Worm (Caenorhabditis elegans): Measurements from ENCODE around the gene K06H6.4.

Gene K06H6.4

ce11 chrV:578977-579376, at the start of gene K06H6.4:
Gene K06H6.4 (plus strand): TSS chrV:579277.
- no peak for TF ChIP-seq unc-62 (GFP tag; optimal IDR thresholded peaks at IDR 0.05)

ce11 chrV:532046-532445, 47.0 kb upstream of the K06H6.4 start, which contains the start of gene nhr-58:
Gene nhr-58 (plus strand): TSS chrV:532259.
- TF ChIP-seq unc-62 (GFP tag; optimal IDR thresholded peaks at IDR 0.05): no peak

- no peak for TF ChIP-seq unc-62 (GFP tag; optimal IDR thresholded peaks at IDR 0.05)
Measured at ce11 chrV:534176-534575, 44.9 kb upstream of the K06H6.4 start, which contains the start of gene nhr-132. Gene nhr-132 (plus strand): TSS chrV:534446.

- TF ChIP-seq unc-62 (GFP tag; optimal IDR thresholded peaks at IDR 0.05): no peak
Measured at ce11 chrV:536571-536970, 42.5 kb upstream of the K06H6.4 start, which contains the start of gene C14C6.5. Gene C14C6.5 (plus strand): TSS chrV:536628.

DNA sequence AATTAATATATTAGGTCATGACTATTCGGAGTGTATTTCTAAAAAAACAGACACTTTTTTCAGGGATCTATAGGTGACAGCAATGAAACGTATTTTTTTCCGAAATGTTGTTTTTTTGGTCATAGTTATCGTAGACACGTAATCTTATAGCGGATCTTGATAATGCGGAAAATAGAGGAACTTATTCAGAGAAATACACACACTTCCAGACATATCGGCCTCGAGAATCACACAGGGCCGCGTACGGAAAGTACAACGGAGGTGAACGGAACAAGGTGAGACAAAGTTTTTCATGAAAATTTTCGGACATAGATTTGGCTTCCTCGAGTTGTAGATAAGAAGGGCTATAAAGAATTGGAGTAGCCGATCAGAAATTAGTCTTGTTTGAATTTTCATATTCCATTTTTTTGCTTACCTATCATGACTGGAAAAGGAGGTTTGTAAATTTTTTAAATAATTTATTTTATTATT, 40.0 kb upstream of the K06H6.4 start, which contains the start of gene nhr-155:
nhr-155 (plus strand) TSS at position 421 of the 471 bp plus-strand sequence.
- TF ChIP-seq unc-62 (GFP tag; optimal IDR thresholded peaks at IDR 0.05): no peak

DNA sequence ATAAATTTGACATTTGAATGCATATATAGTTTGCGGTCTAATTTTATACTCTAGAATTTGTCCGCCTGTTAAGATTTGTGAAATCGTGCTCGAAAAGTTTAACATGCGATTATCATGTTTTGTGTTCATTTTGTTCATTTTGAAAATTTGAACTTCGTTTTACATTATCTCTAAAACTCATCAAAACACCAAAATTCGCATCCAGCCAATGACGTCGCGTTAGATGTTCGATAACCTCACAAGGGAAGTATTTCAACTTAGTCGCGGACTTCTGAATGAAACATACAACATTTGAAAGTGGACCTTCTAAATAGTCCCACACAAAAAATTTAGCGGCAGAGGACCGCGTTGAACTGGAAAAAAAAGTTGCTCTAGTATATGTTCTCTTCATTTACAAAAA, 37.6 kb upstream of the K06H6.4 start:
- TF ChIP-seq unc-62 (GFP tag; optimal IDR thresholded peaks at IDR 0.05): no peak

ce11 chrV:543169-543568, 35.9 kb upstream of the K06H6.4 start, which contains the start of gene C14C6.3:
Gene C14C6.3 (plus strand): TSS chrV:543469.
- TF ChIP-seq unc-62 (GFP tag; optimal IDR thresholded peaks at IDR 0.05): no peak

ce11 chrV:547980-548379, 31.1 kb upstream of the K06H6.4 start, which contains the start of gene C14C6.6:
Gene C14C6.6 (minus strand): TSS chrV:548080.
- TF ChIP-seq unc-62 (GFP tag; optimal IDR thresholded peaks at IDR 0.05): no peak

DNA sequence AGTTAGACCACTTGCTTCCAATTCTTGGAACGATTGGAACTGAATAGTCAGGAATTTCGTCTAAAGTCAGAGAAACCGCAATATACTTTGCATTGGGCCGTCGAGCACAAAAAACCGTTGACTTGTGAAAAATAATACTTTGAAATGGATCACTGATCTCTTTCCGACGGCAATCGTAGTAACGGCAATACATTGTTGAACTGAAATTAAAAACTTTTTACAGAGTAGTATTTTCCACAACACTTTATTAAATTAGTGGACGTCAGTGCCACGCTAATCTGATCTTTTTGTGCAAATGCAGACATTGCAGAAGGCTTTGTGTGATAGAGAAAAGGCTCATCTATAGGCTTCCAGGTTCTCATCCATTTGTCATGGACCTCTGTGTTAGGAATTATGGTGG, 26.7 kb upstream of the K06H6.4 start:
- TF ChIP-seq unc-62 (GFP tag; optimal IDR thresholded peaks at IDR 0.05): no peak

ce11 chrV:553067-553466, 26.0 kb upstream of the K06H6.4 start, which contains the start of gene C14C6.8:
Gene C14C6.8 (minus strand): TSS chrV:553167.
- no peak for TF ChIP-seq unc-62 (GFP tag; optimal IDR thresholded peaks at IDR 0.05)

DNA sequence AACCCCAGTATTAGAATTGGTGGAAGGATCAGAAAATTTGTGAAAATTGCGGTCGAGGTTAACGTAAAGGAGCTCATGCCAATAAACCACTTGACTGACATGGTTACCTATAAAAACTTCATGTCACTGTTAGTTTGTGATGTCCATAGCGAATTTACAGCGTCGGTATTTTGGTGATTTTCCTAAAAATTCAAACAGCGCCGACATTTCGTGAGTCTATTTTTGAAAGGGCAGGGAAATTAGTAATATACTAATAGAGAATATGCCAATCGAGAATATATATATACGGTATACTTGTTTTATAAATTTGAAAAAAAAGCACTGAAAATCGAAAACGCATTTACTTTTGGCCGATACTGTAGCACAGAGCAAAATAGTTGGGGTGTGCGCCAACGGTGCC, 23.0 kb upstream of the K06H6.4 start, which contains the start of gene srx-8:
srx-8 (minus strand) TSS at position 101 of the 400 bp plus-strand sequence.
- no peak for TF ChIP-seq unc-62 (GFP tag; optimal IDR thresholded peaks at IDR 0.05)

DNA sequence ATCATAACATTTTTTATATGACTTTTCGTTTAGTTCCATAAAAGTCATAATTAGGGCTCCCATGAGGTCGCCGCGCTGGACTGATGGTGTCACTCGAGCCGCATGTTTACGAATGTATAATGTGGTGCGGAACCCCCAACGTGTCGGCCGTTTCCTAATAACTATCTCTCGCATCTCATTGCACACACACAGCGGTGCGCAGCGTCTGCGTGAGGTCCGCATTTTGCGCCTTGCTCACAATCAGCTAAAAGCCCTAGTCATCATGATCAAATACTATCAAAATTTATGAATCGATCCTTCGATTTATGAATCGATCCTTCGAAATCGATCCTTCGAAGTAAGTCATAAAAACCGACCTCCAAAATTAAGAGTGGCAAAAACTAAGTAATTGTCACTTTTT, 19.1 kb upstream of the K06H6.4 start, which contains the start of gene srx-7:
srx-7 (plus strand) TSS at position 256 of the 400 bp plus-strand sequence.
- TF ChIP-seq unc-62 (GFP tag; optimal IDR thresholded peaks at IDR 0.05): no peak

- no peak for TF ChIP-seq unc-62 (GFP tag; optimal IDR thresholded peaks at IDR 0.05)
Measured at ce11 chrV:562834-563233, 16.2 kb upstream of the K06H6.4 start, which contains the start of gene C14C6.2. Gene C14C6.2 (plus strand): TSS chrV:563134.

ce11 chrV:565984-566383, 13.1 kb upstream of the K06H6.4 start, which contains the start of gene sri-73:
Gene sri-73 (minus strand): TSS chrV:566084.
- TF ChIP-seq unc-62 (GFP tag; optimal IDR thresholded peaks at IDR 0.05): no peak

- no peak for TF ChIP-seq unc-62 (GFP tag; optimal IDR thresholded peaks at IDR 0.05)
Measured at ce11 chrV:568105-568504, 11.0 kb upstream of the K06H6.4 start, which contains the start of gene sri-72. Gene sri-72 (minus strand): TSS chrV:568205.

DNA sequence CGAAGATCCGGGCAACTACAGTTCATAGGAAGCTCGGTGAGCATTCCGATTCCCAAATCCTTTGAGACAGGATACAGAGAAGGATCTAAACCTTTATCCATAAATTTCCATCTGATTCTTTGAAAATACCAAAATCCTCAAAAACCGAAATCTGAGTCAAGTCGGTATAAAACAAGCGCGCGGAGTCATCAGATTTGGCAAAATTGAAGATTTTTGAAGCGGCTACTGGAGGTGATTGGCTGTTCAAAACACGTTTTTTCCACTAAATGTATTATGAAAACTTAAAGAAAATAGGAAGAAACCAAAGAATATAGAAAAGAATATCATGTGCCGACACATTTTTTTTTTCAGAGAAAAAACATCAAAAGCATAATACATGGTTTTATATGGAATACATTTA, 4.4 kb upstream of the K06H6.4 start, which contains the start of gene C14C6.13:
C14C6.13 (minus strand) TSS at position 101 of the 400 bp plus-strand sequence.
- no peak for TF ChIP-seq unc-62 (GFP tag; optimal IDR thresholded peaks at IDR 0.05)

ce11 chrV:576070-576469, 3.0 kb upstream of the K06H6.4 start, which contains the start of gene K06H6.5:
Gene K06H6.5 (plus strand): TSS chrV:576370.
- TF ChIP-seq unc-62 (GFP tag; optimal IDR thresholded peaks at IDR 0.05): no peak

Data from whole organism, dauer.